Worm (Caenorhabditis elegans): ENCODE data around the gene EGAP4.1.

Gene EGAP4.1

ce11 chrX:8719888-8720287, 7.3 kb downstream of the EGAP4.1 start:
- TF ChIP-seq tbx-11 (GFP tag; IDR thresholded peaks at IDR 0.05) (no peak), ceh-36 (tag; optimal IDR thresholded peaks at IDR 0.05) (no peak), sea-1 (GFP tag; conservative IDR thresholded peaks at IDR 0.05) (no peak), tbx-37 (GFP tag; conservative IDR thresholded peaks at IDR 0.05) (no peak), scrt-1 (GFP tag; IDR thresholded peaks at IDR 0.05) (no peak), aly-1 (tag; optimal IDR thresholded peaks at IDR 0.05) (no peak), ets-7 (tag; optimal IDR thresholded peaks at IDR 0.05) (no peak)

- TF ChIP-seq scrt-1 (GFP tag; IDR thresholded peaks at IDR 0.05) = no peak
- no peak for TF ChIP-seq pes-1 (GFP tag; IDR thresholded peaks at IDR 0.05)
- no peak for TF ChIP-seq tbx-11 (GFP tag; IDR thresholded peaks at IDR 0.05)
- TF ChIP-seq ets-7 (tag; optimal IDR thresholded peaks at IDR 0.05) = no peak
- no peak for TF ChIP-seq sea-1 (GFP tag; conservative IDR thresholded peaks at IDR 0.05)
- TF ChIP-seq hmg-4 (GFP tag; optimal IDR thresholded peaks at IDR 0.05) = no peak
- no peak for TF ChIP-seq aly-1 (tag; optimal IDR thresholded peaks at IDR 0.05)
- no peak for TF ChIP-seq tra-4 (tag; optimal IDR thresholded peaks at IDR 0.05)
- TF ChIP-seq flt-1 (GFP tag; IDR thresholded peaks at IDR 0.05) = no peak
- no peak for TF ChIP-seq hmbx-1 (tag; optimal IDR thresholded peaks at IDR 0.05)
- no peak for TF ChIP-seq B0310.2 (tag; optimal IDR thresholded peaks at IDR 0.05)
- no peak for TF ChIP-seq ceh-36 (tag; optimal IDR thresholded peaks at IDR 0.05)
- TF ChIP-seq F13C5.2 (tag; optimal IDR thresholded peaks at IDR 0.05) = no peak
- no peak for TF ChIP-seq ama-1 (optimal IDR thresholded peaks at IDR 0.05)
- no peak for TF ChIP-seq hnd-1 (tag; optimal IDR thresholded peaks at IDR 0.05)
These were observed 8.3 kb downstream of the EGAP4.1 start, which contains the start of gene F53A9.8 for ce11 chrX:8718856-8719255. Gene F53A9.8 (minus strand): TSS chrX:8718904.

- TF ChIP-seq scrt-1 (GFP tag; IDR thresholded peaks at IDR 0.05) (no peak), tbx-37 (GFP tag; conservative IDR thresholded peaks at IDR 0.05) (no peak), aly-1 (tag; optimal IDR thresholded peaks at IDR 0.05) (no peak), hmbx-1 (tag; optimal IDR thresholded peaks at IDR 0.05) (no peak), tbx-11 (GFP tag; IDR thresholded peaks at IDR 0.05) (no peak), ceh-36 (tag; optimal IDR thresholded peaks at IDR 0.05) (no peak), F13C5.2 (tag; optimal IDR thresholded peaks at IDR 0.05) (no peak), hmg-4 (GFP tag; optimal IDR thresholded peaks at IDR 0.05) (no peak), ceh-13 (GFP tag; optimal IDR thresholded peaks at IDR 0.05) (no peak), hnd-1 (tag; optimal IDR thresholded peaks at IDR 0.05) (no peak), B0310.2 (tag; optimal IDR thresholded peaks at IDR 0.05) (no peak), pes-1 (GFP tag; IDR thresholded peaks at IDR 0.05) (no peak), tra-4 (tag; optimal IDR thresholded peaks at IDR 0.05) (no peak), flt-1 (GFP tag; IDR thresholded peaks at IDR 0.05) (no peak), ets-7 (tag; optimal IDR thresholded peaks at IDR 0.05) (no peak)
These were observed 9.1 kb downstream of the EGAP4.1 start for ce11 chrX:8718153-8718552.

- TF ChIP-seq B0310.2 (tag; optimal IDR thresholded peaks at IDR 0.05) (no peak), F13C5.2 (tag; optimal IDR thresholded peaks at IDR 0.05) (no peak), ama-1 (optimal IDR thresholded peaks at IDR 0.05) (no peak), tra-4 (tag; optimal IDR thresholded peaks at IDR 0.05) (no peak), flt-1 (GFP tag; IDR thresholded peaks at IDR 0.05) (no peak), ets-7 (tag; optimal IDR thresholded peaks at IDR 0.05) (no peak), hnd-1 (tag; optimal IDR thresholded peaks at IDR 0.05) (no peak), scrt-1 (GFP tag; IDR thresholded peaks at IDR 0.05) (no peak), pes-1 (GFP tag; IDR thresholded peaks at IDR 0.05) (no peak), tbx-37 (GFP tag; conservative IDR thresholded peaks at IDR 0.05) (no peak), ceh-13 (GFP tag; optimal IDR thresholded peaks at IDR 0.05) (no peak), ceh-36 (tag; optimal IDR thresholded peaks at IDR 0.05) (no peak), tbx-11 (GFP tag; IDR thresholded peaks at IDR 0.05) (no peak), hmg-4 (GFP tag; optimal IDR thresholded peaks at IDR 0.05) (no peak), aly-1 (tag; optimal IDR thresholded peaks at IDR 0.05) (no peak), sea-1 (GFP tag; conservative IDR thresholded peaks at IDR 0.05) (no peak), hmbx-1 (tag; optimal IDR thresholded peaks at IDR 0.05) (no peak)
These were observed 10.4 kb downstream of the EGAP4.1 start, which contains the start of gene F53A9.7 for ce11 chrX:8716822-8717221. Gene F53A9.7 (minus strand): TSS chrX:8716922.

- TF ChIP-seq tbx-11 (GFP tag; IDR thresholded peaks at IDR 0.05) = no peak
These were observed 12.4 kb downstream of the EGAP4.1 start for ce11 chrX:8714845-8715244.

ce11 chrX:8713754-8714295, 13.4 kb downstream of the EGAP4.1 start, which contains the start of gene F53A9.6:
Gene F53A9.6 (minus strand): TSS chrX:8713804.
- TF ChIP-seq tra-4 (tag; optimal IDR thresholded peaks at IDR 0.05) = no peak
- TF ChIP-seq scrt-1 (GFP tag; IDR thresholded peaks at IDR 0.05) = no peak
- TF ChIP-seq ceh-36 (tag; optimal IDR thresholded peaks at IDR 0.05) = no peak
- TF ChIP-seq tbx-11 (GFP tag; IDR thresholded peaks at IDR 0.05) = no peak
- TF ChIP-seq hmg-4 (GFP tag; optimal IDR thresholded peaks at IDR 0.05) = no peak
- TF ChIP-seq B0310.2 (tag; optimal IDR thresholded peaks at IDR 0.05) = no peak
- TF ChIP-seq ama-1 (optimal IDR thresholded peaks at IDR 0.05) = no peak
- no peak for TF ChIP-seq ets-7 (tag; optimal IDR thresholded peaks at IDR 0.05)
- TF ChIP-seq hmbx-1 (tag; optimal IDR thresholded peaks at IDR 0.05) = no peak
- TF ChIP-seq aly-1 (tag; optimal IDR thresholded peaks at IDR 0.05) = no peak
- no peak for TF ChIP-seq sea-1 (GFP tag; conservative IDR thresholded peaks at IDR 0.05)
- TF ChIP-seq F13C5.2 (tag; optimal IDR thresholded peaks at IDR 0.05) = no peak
- no peak for TF ChIP-seq flt-1 (GFP tag; IDR thresholded peaks at IDR 0.05)
- TF ChIP-seq pes-1 (GFP tag; IDR thresholded peaks at IDR 0.05) = no peak
- TF ChIP-seq ceh-13 (GFP tag; optimal IDR thresholded peaks at IDR 0.05) = no peak
- no peak for TF ChIP-seq hnd-1 (tag; optimal IDR thresholded peaks at IDR 0.05)
- no peak for TF ChIP-seq tbx-37 (GFP tag; conservative IDR thresholded peaks at IDR 0.05)

- no peak for TF ChIP-seq sea-1 (GFP tag; conservative IDR thresholded peaks at IDR 0.05)
- TF ChIP-seq ets-7 (tag; optimal IDR thresholded peaks at IDR 0.05) = no peak
- TF ChIP-seq tbx-37 (GFP tag; conservative IDR thresholded peaks at IDR 0.05) = no peak
- TF ChIP-seq aly-1 (tag; optimal IDR thresholded peaks at IDR 0.05) = no peak
- no peak for TF ChIP-seq hmg-4 (GFP tag; optimal IDR thresholded peaks at IDR 0.05)
- no peak for TF ChIP-seq tra-4 (tag; optimal IDR thresholded peaks at IDR 0.05)
- no peak for TF ChIP-seq B0310.2 (tag; optimal IDR thresholded peaks at IDR 0.05)
These were observed 14.5 kb downstream of the EGAP4.1 start for ce11 chrX:8712662-8713061.

Measured in whole organism, early embryonic.